Worm (Caenorhabditis elegans) whole organism, L1 larva: Measurements from ENCODE around the gene popl-5.

Experiments
- C16A3.4 ChIP-seq: fragments of 150-350 bp; optimal IDR thresholded peaks from 2 replicates; lab custom pipeline; 2014; ENCODE audit warnings: missing biosample characterization, missing genetic modification characterization
- F16B12.6 ChIP-seq: fragments of 150-350 bp; optimal IDR thresholded peaks from 2 replicates; lab custom pipeline; 2014; ENCODE audit warnings: missing biosample characterization, missing genetic modification characterization
- alr-1 ChIP-seq: fragments of 200-800 bp; sonication (Bioruptor generic); optimal IDR thresholded peaks from 2 replicates; lab custom pipeline; 2018; ENCODE audit warnings: borderline replicate concordance, mild to moderate bottlenecking, missing genetic modification characterization, missing compliant biosample characterization
- ceh-8 ChIP-seq: fragments of 200-800 bp; sonication (Bioruptor generic); optimal IDR thresholded peaks from 2 replicates; lab custom pipeline; 2018; ENCODE audit warnings: mild to moderate bottlenecking, missing genetic modification characterization, moderate library complexity, missing compliant biosample characterization
- ceh-82 ChIP-seq, 3 experiments: fragments of 150-350 bp in 1 of 3; sonication (generic microtip) in 2 of 3; optimal IDR thresholded peaks; 2 replicates each; lab custom pipeline; 2014 to 2017; ENCODE audit warnings: missing biosample characterization in 3 of 3, missing genetic modification characterization in 3 of 3
- ceh-88 ChIP-seq: fragments of 200-800 bp; sonication (Bioruptor generic); IDR thresholded peaks from 2 replicates; pipeline ENCODE4 v1.3.6; 2022; ENCODE audit warnings: missing genetic modification characterization, missing compliant biosample characterization
- ces-1 ChIP-seq: fragments of 150-350 bp; optimal IDR thresholded peaks from 2 replicates; lab custom pipeline; 2014; ENCODE audit warnings: missing biosample characterization, missing genetic modification reagents, missing genetic modification characterization
- efl-1 ChIP-seq, 4 experiments: fragments of 150-350 bp; optimal IDR thresholded peaks in 3 of 4; peaks in 1 of 4; 1 replicate in 1 of 4; 2 replicates in 3 of 4; lab custom pipeline; 2014; ENCODE audit warnings: missing biosample characterization in 2 of 4, missing genetic modification characterization in 2 of 4, missing genetic modification reagents in 2 of 4
- efl-3 ChIP-seq: fragments of 200-800 bp; sonication (Bioruptor generic); optimal IDR thresholded peaks from 2 replicates; lab custom pipeline; 2018; ENCODE audit warnings: mild to moderate bottlenecking, missing genetic modification characterization, missing compliant biosample characterization
- egl-13 ChIP-seq: sonication (generic microtip); optimal IDR thresholded peaks from 2 replicates; lab custom pipeline; 2016; ENCODE audit warnings: missing genotype, missing genetic modification reagents, missing genetic modification characterization, missing compliant biosample characterization
- egl-27 ChIP-seq, 2 experiments: fragments of 150-350 bp in 1 of 2; sonication (generic microtip); optimal IDR thresholded peaks; 3 replicates each; lab custom pipeline; 2017 to 2018; ENCODE audit warnings: missing biosample characterization in 2 of 2, missing genetic modification characterization in 2 of 2, missing genetic modification reagents in 2 of 2
- elt-2 ChIP-seq: sonication (generic microtip); optimal IDR thresholded peaks from 2 replicates; lab custom pipeline; 2016; ENCODE audit warnings: missing genetic modification characterization, mild to moderate bottlenecking, inconsistent platforms, missing compliant biosample characterization, missing genetic modification reagents
- elt-3 ChIP-seq, 6 experiments: fragments of 150-350 bp in 1 of 6; sonication (generic microtip); optimal IDR thresholded peaks; 2 replicates each; lab custom pipeline; 2017 to 2018; ENCODE audit warnings: missing biosample characterization in 6 of 6, missing genetic modification characterization in 6 of 6, inconsistent platforms in 1 of 6
- fkh-8 ChIP-seq: sonication (generic microtip); optimal IDR thresholded peaks from 2 replicates; lab custom pipeline; 2016; ENCODE audit warnings: mild to moderate bottlenecking, missing genetic modification characterization, missing compliant biosample characterization
- hlh-4 ChIP-seq: sonication (generic microtip); optimal IDR thresholded peaks from 2 replicates; lab custom pipeline; 2016; ENCODE audit warnings: mild to moderate bottlenecking, missing genetic modification characterization, missing compliant biosample characterization
- hpl-2 ChIP-seq: fragments of 150-350 bp; optimal IDR thresholded peaks from 2 replicates; lab custom pipeline; 2014; ENCODE audit warnings: missing biosample characterization, missing genetic modification reagents, missing genetic modification characterization
- jun-1 ChIP-seq: fragments of 150-350 bp; optimal IDR thresholded peaks from 2 replicates; lab custom pipeline; 2014; ENCODE audit warnings: missing biosample characterization, missing genetic modification reagents, missing genetic modification characterization
- lin-13 ChIP-seq: fragments of 150-350 bp; optimal IDR thresholded peaks from 2 replicates; lab custom pipeline; 2014; ENCODE audit warnings: missing biosample characterization, missing genetic modification reagents, missing genetic modification characterization
- lin-14 ChIP-seq: fragments of 200-800 bp; sonication (Bioruptor generic); optimal IDR thresholded peaks from 2 replicates; lab custom pipeline; 2018; ENCODE audit warnings: mild to moderate bottlenecking, missing genetic modification characterization, moderate library complexity, missing compliant biosample characterization
- lin-35 ChIP-seq, 2 experiments: fragments of 150-350 bp; optimal IDR thresholded peaks; 2 replicates each; lab custom pipeline; 2014; ENCODE audit warnings: missing biosample characterization in 2 of 2, missing genetic modification characterization in 2 of 2, missing genetic modification reagents in 2 of 2
- lir-3 ChIP-seq: sonication (generic microtip); optimal IDR thresholded peaks from 2 replicates; lab custom pipeline; 2016; ENCODE audit warnings: mild to moderate bottlenecking, missing genetic modification characterization, moderate library complexity, missing compliant biosample characterization; ENCODE audit not compliant: poor library complexity
- mab-9 ChIP-seq: fragments of 200-800 bp; sonication (Bioruptor generic); IDR thresholded peaks from 2 replicates; pipeline ENCODE4 v1.3.6; 2022; ENCODE audit warnings: missing genetic modification reagents, missing genetic modification characterization, missing compliant biosample characterization
- mef-2 ChIP-seq: fragments of 150-350 bp; optimal IDR thresholded peaks from 2 replicates; lab custom pipeline; 2014; ENCODE audit warnings: missing biosample characterization, missing genetic modification characterization
- mep-1 ChIP-seq: fragments of 150-350 bp; optimal IDR thresholded peaks from 2 replicates; lab custom pipeline; 2014; ENCODE audit warnings: missing biosample characterization, missing genetic modification characterization
- nhr-20 ChIP-seq: sonication (generic microtip); optimal IDR thresholded peaks from 2 replicates; lab custom pipeline; 2016; ENCODE audit warnings: mild to moderate bottlenecking, missing genetic modification characterization, missing compliant biosample characterization
- nhr-237 ChIP-seq: fragments of 150-350 bp; optimal IDR thresholded peaks from 2 replicates; lab custom pipeline; 2014; ENCODE audit warnings: missing biosample characterization, missing genetic modification characterization
- nhr-71 ChIP-seq: sonication (generic microtip); optimal IDR thresholded peaks from 2 replicates; lab custom pipeline; 2016; ENCODE audit warnings: mild to moderate bottlenecking, missing genetic modification characterization, moderate library complexity, missing compliant biosample characterization
- nhr-76 ChIP-seq: sonication (generic microtip); optimal IDR thresholded peaks from 2 replicates; lab custom pipeline; 2017; ENCODE audit warnings: missing biosample characterization, missing genetic modification characterization
- nhr-77 ChIP-seq: fragments of 150-350 bp; optimal IDR thresholded peaks from 2 replicates; lab custom pipeline; 2014; ENCODE audit warnings: missing biosample characterization, missing genetic modification characterization
- nhr-85 ChIP-seq: sonication (generic microtip); peaks from one replicate; lab custom pipeline; 2016; ENCODE audit warnings: missing genetic modification characterization, inconsistent platforms, missing compliant biosample characterization
- nhr-90 ChIP-seq: sonication (generic microtip); optimal IDR thresholded peaks from 2 replicates; lab custom pipeline; 2016; ENCODE audit warnings: mild to moderate bottlenecking, missing genetic modification characterization, missing compliant biosample characterization; ENCODE audit not compliant: poor library complexity
- pag-3 ChIP-seq: sonication (generic microtip); optimal IDR thresholded peaks from 2 replicates; lab custom pipeline; 2017; ENCODE audit warnings: missing genetic modification characterization, mild to moderate bottlenecking, missing compliant biosample characterization, antibody characterized with exemption, borderline replicate concordance; ENCODE audit not compliant: insufficient read depth
- pax-3 ChIP-seq: fragments of 200-800 bp; sonication (Bioruptor generic); optimal IDR thresholded peaks from 2 replicates; lab custom pipeline; 2018; ENCODE audit warnings: mild to moderate bottlenecking, missing genetic modification characterization, moderate library complexity, missing compliant biosample characterization
- pqm-1 ChIP-seq: sonication (generic microtip); optimal IDR thresholded peaks from 3 replicates; lab custom pipeline; 2017; ENCODE audit warnings: missing biosample characterization, missing genetic modification characterization
- rnt-1 ChIP-seq: sonication (generic microtip); optimal IDR thresholded peaks from 2 replicates; lab custom pipeline; 2016; ENCODE audit warnings: mild to moderate bottlenecking, missing genetic modification characterization, moderate library complexity, missing compliant biosample characterization
- skn-1 ChIP-seq: fragments of 150-350 bp; optimal IDR thresholded peaks from 2 replicates; lab custom pipeline; 2014; ENCODE audit warnings: missing biosample characterization, missing genetic modification characterization
- snu-23 ChIP-seq: sonication (generic microtip); optimal IDR thresholded peaks from 2 replicates; lab custom pipeline; 2016; ENCODE audit warnings: missing genetic modification characterization, missing compliant biosample characterization
- sptf-1 ChIP-seq: fragments of 150-350 bp; optimal IDR thresholded peaks from 2 replicates; lab custom pipeline; 2014; ENCODE audit warnings: missing biosample characterization, missing genetic modification characterization
- sup-37 ChIP-seq: fragments of 200-800 bp; sonication (Bioruptor generic); optimal IDR thresholded peaks from 2 replicates; lab custom pipeline; 2018; ENCODE audit warnings: mild to moderate bottlenecking, missing genetic modification characterization, missing compliant biosample characterization
- tbx-2 ChIP-seq: sonication (generic microtip); optimal IDR thresholded peaks from 2 replicates; lab custom pipeline; 2016; ENCODE audit warnings: missing genetic modification characterization, missing compliant biosample characterization
- unc-30 ChIP-seq: sonication (generic microtip); optimal IDR thresholded peaks from 2 replicates; lab custom pipeline; 2017; ENCODE audit warnings: missing biosample characterization, missing genetic modification characterization
- unc-98 ChIP-seq: fragments of 200-800 bp; sonication (Bioruptor generic); IDR thresholded peaks from 2 replicates; pipeline ENCODE4 v1.3.6; 2022; ENCODE audit warnings: missing genetic modification characterization, missing compliant biosample characterization
- vab-15 ChIP-seq: sonication (generic microtip); optimal IDR thresholded peaks from 2 replicates; lab custom pipeline; 2017; ENCODE audit warnings: missing genotype, mild to moderate bottlenecking, missing genetic modification characterization, missing compliant biosample characterization
- zip-4 ChIP-seq: fragments of 200-800 bp; sonication (Bioruptor generic); optimal IDR thresholded peaks from 2 replicates; lab custom pipeline; 2018; ENCODE audit warnings: mild to moderate bottlenecking, missing genetic modification characterization, moderate library complexity, missing compliant biosample characterization
- ztf-11 ChIP-seq, 2 experiments: sonication (generic microtip); optimal IDR thresholded peaks; 2 replicates each; lab custom pipeline; 2016 to 2017; ENCODE audit warnings: missing genetic modification characterization in 2 of 2, missing biosample characterization in 1 of 2, missing compliant biosample characterization in 1 of 2

The popl-5 gene

DNA sequence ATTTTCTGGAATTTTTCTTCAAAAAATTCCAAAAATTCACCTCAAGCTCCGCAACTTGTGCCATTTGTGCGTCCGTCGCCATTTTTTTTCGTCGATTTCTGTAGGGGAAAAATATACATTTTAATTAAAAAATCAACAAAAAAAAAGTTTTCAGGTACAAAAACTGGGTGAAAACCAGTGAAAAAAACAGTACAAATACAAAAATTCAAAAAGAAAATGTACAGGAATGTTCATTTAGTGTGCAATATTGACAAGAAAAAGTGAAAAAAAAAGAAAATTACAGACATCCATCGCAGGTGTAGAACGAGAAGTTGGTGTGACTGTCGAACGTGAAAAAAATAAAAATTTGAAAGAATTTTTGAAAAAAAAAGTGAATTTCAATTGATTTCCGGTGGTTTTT, 15.6 kb upstream of the popl-5 start, which contains the start of gene tin-10:
Gene tin-10 (minus strand): TSS at position 101 of the 400 bp plus-strand sequence.
- no peak for TF ChIP-seq efl-3 (GFP tag; lab: Kevin White, UChicago)
- no peak for TF ChIP-seq nhr-20 (tag; lab: Kevin White, UChicago)
- no peak for TF ChIP-seq mab-9 (GFP tag; lab: Robert Waterston, UW)
- no peak for TF ChIP-seq ceh-8 (GFP tag; lab: Kevin White, UChicago)
- no peak for TF ChIP-seq ceh-88 (GFP tag; lab: Robert Waterston, UW)
- TF ChIP-seq ztf-11 (tag; optimal IDR thresholded peaks at IDR 0.05; lab: Kevin White, UChicago) = no peak
- TF ChIP-seq elt-3 (tag; optimal IDR thresholded peaks at IDR 0.05; lab: Kevin White, UChicago) = no peak
- TF ChIP-seq tbx-2 = no peak
- TF ChIP-seq sptf-1 (tag; lab: Kevin White, UChicago) = no peak
- TF ChIP-seq nhr-76 (tag; lab: Kevin White, UChicago) = no peak
- no peak for TF ChIP-seq unc-30 (tag; lab: Kevin White, UChicago)
- no peak for TF ChIP-seq vab-15 (tag; lab: Kevin White, UChicago)
- no peak for TF ChIP-seq rnt-1

DNA sequence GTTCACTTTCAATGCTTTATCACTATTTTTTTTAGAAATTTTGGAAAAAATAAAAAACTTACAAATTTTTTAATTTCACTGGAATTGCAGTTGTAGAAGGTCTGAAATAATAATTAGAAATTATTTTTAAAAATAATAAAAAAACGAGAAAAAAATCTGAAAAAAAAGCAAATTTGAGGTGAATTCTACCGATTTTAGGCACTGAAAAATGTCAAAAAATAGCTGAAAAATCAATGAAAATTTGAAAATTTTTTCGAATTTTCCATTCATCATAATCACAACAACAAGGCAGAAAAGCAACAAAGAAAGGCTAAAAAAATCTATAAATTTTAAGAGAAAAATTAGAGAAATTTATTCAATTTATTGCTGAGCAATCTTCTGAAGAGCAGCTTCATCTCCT, 13.5 kb upstream of the popl-5 start, which contains the start of gene nars-2:
Gene nars-2 (minus strand): TSS at position 101 of the 400 bp plus-strand sequence.
- TF ChIP-seq sptf-1 (tag; lab: Kevin White, UChicago) = no peak
- no peak for TF ChIP-seq nhr-71
- TF ChIP-seq nhr-77 = no peak
- no peak for TF ChIP-seq efl-1 (optimal IDR thresholded peaks at IDR 0.05; lab: Kevin White, UChicago)
- TF ChIP-seq efl-1 (GFP tag; optimal IDR thresholded peaks at IDR 0.05 in 1 of 2; lab: Kevin White, UChicago) = no peak
- TF ChIP-seq snu-23 (GFP tag; lab: Kevin White, UChicago) = no peak
- TF ChIP-seq egl-27 (tag; optimal IDR thresholded peaks at IDR 0.05; lab: Kevin White, UChicago) = no peak
- TF ChIP-seq mef-2 (tag; lab: Kevin White, UChicago) = no peak
- TF ChIP-seq lin-14 (GFP tag; lab: Kevin White, UChicago) = no peak
- no peak for TF ChIP-seq pax-3
- TF ChIP-seq mab-9 (GFP tag; lab: Robert Waterston, UW) = no peak
- no peak for TF ChIP-seq nhr-237 (tag; lab: Kevin White, UChicago)
- TF ChIP-seq pag-3 (tag; lab: Kevin White, UChicago) = no peak

DNA sequence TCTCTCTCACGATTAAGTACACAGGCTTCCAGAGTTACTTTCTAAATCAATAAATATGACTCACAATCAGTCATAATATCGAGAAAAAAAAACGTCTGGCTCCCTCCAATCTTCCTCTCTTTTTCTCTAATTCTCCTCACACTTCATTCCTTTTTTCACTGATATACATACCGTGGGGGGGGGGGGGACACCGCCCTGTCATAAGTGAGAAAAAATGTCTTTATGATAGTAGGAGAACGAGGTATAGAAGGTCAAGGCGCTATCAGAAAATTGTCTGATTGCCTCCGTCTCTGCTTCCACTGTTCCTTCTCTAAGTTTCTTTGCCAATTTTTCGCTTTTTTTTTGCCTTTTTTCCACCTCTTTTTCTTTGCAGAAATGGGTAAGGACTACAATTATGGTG, 9.4 kb upstream of the popl-5 start, which contains the start of gene Y66D12A.24:
Gene Y66D12A.24 (plus strand): TSS at position 370 of the 400 bp plus-strand sequence.
- TF ChIP-seq ceh-8 (GFP tag; lab: Kevin White, UChicago) = no peak
- TF ChIP-seq efl-3 (GFP tag; lab: Kevin White, UChicago) = no peak
- TF ChIP-seq jun-1 (tag; lab: Kevin White, UChicago) = no peak
- peak in 1 of 6 experiments; percentile 4 for TF ChIP-seq elt-3 (tag; optimal IDR thresholded peaks at IDR 0.05; lab: Kevin White, UChicago)
- no peak for TF ChIP-seq sptf-1 (tag; lab: Kevin White, UChicago)
- no peak for TF ChIP-seq mab-9 (GFP tag; lab: Robert Waterston, UW)
- TF ChIP-seq fkh-8 (tag; lab: Kevin White, UChicago) = no peak
- no peak for TF ChIP-seq rnt-1
- TF ChIP-seq alr-1 = no peak
- no peak for TF ChIP-seq mef-2 (tag; lab: Kevin White, UChicago)
- TF ChIP-seq nhr-20 (tag; lab: Kevin White, UChicago) = peak; percentile 5
- no peak for TF ChIP-seq sup-37 (GFP tag; lab: Kevin White, UChicago)
- TF ChIP-seq ces-1 = no peak
- TF ChIP-seq nhr-237 (tag; lab: Kevin White, UChicago) = no peak
- no peak for TF ChIP-seq skn-1
- peak in 1 of 2 experiments; percentile 44 for TF ChIP-seq lin-35 (GFP tag; optimal IDR thresholded peaks at IDR 0.05; lab: Kevin White, UChicago)
- no peak for TF ChIP-seq C16A3.4 (tag; lab: Kevin White, UChicago)
- TF ChIP-seq mep-1 (tag; lab: Kevin White, UChicago) = no peak
- peak; percentile 42 for TF ChIP-seq pqm-1
- TF ChIP-seq elt-2 (tag; lab: Kevin White, UChicago) = peak; percentile 24
- TF ChIP-seq nhr-85 = peak; percentile 32
- TF ChIP-seq tbx-2 = peak; percentile 16
- TF ChIP-seq lin-13 (GFP tag; lab: Kevin White, UChicago) = no peak
- TF ChIP-seq ceh-82 (tag; optimal IDR thresholded peaks at IDR 0.05; lab: Kevin White, UChicago) = no peak
- TF ChIP-seq hpl-2 (GFP tag; lab: Kevin White, UChicago) = no peak
- TF ChIP-seq ceh-88 (GFP tag; lab: Robert Waterston, UW) = no peak
- TF ChIP-seq zip-4 (GFP tag; lab: Kevin White, UChicago) = no peak
- TF ChIP-seq hlh-4 (tag; lab: Kevin White, UChicago) = no peak
- no peak for TF ChIP-seq lir-3 (tag; lab: Kevin White, UChicago)
- TF ChIP-seq egl-13 (tag; lab: Kevin White, UChicago) = no peak
- TF ChIP-seq nhr-90 (tag; lab: Kevin White, UChicago) = peak; percentile 5
- no peak for TF ChIP-seq unc-98
- TF ChIP-seq F16B12.6 (tag; lab: Kevin White, UChicago) = no peak
- TF ChIP-seq, all 84 proteins: peak for 8
